Fruit fly (Drosophila melanogaster) S2 (cell line): ENCODE measurements around the gene CG11686.

Experiments used
- CG8478 ChIP-seq: fragments of >200 bp; optimal IDR thresholded peaks from 2 replicates; lab custom pipeline; 2018
- CTCF ChIP-seq, 2 experiments: fragments of >200 bp; optimal IDR thresholded peaks; 2 replicates each; lab custom pipeline; 2018

DNA sequence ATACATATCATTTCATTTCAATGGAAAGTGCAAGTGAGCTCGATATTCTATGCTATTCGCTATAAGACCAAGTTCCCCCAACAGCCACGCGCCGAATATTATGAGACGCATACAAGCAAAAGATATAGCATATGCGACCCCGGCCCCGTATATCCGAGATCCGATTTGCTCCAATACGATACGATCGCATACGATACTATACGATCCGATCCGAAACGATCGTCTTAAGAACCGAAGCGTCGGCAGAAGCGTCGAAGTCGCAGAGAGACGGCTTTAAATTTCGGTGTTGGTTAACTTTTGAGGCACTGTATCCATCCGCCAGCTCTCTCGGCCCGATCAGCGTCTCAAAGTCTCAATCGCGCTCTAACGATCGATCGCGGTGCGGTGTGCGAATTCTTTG, 19.3 kb downstream of the CG11686 start, which contains the start of gene CG8630:
- TF ChIP-seq CTCF (optimal IDR thresholded peaks at IDR 0.05; lab: Kevin White, UChicago) (no peak), CG8478 (lab: Kevin White, UChicago) (no peak)
